Fruit fly (Drosophila melanogaster) ovary, adult (tissue): ENCODE measurements around the gene CG6277.

Experiments
- CG17801 ChIP-seq: fragments of 200-800 bp; optimal IDR thresholded peaks from 2 replicates; lab custom pipeline; 2019; ENCODE audit warnings: missing biosample characterization, mild to moderate bottlenecking, missing genetic modification characterization, moderate library complexity; ENCODE audit not compliant: partially characterized antibody

CG6277 gene

DNA sequence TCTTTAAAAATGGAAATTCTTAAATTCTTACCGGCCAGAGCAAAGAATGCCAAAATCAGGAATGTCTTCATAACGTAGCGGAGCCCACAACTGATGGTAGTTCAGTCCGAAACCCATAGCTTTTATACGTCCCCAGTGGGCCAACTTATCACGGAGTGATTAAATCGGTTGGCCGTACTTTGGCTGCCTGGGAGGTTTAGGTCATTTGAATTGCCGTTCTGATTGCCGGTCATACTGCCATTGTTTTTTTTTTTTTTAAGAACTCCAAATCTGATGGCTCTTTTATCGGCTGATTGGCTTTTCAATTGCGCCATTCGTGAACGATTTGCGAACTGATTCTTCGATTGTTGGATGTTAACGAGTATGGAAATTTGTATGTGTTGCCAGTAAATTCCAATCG lies at the start of gene CG6277:
TSS of gene CG6277 (minus strand) at position 101 of the 400 bp plus-strand sequence.
- TF ChIP-seq CG17801 (GFP tag; lab: Kevin White, UChicago) = no peak

DNA sequence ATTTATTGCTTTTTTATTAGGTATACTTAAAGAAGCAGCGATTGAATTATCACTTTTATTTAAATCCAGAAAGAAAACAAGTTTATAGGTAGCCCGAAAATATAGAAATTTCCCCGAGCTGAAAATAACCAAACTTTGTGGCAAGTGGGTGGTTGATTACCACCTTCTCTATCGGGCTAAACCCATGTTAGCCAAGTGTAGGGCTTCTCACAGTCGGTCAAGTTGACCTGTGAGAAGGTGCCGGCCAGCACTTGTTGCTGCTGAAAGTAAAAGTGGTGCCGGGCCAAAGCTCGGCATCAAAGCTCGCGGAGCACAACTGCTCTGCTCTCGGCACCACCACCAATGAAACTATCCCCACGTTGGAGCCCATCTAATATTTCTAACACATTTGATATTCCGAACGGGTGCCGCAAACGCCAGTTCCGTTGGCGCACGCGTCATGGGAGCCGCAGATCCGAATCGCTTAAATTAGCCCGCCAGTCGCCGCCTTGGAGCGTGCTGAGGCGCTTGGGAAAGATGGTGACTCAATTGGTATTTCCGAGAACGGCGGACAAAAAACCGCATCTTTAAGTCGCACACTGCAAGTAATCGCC lies 48.0 kb upstream of the CG6277 start:
- TF ChIP-seq CG17801 (GFP tag; lab: Kevin White, UChicago) = no peak

DNA sequence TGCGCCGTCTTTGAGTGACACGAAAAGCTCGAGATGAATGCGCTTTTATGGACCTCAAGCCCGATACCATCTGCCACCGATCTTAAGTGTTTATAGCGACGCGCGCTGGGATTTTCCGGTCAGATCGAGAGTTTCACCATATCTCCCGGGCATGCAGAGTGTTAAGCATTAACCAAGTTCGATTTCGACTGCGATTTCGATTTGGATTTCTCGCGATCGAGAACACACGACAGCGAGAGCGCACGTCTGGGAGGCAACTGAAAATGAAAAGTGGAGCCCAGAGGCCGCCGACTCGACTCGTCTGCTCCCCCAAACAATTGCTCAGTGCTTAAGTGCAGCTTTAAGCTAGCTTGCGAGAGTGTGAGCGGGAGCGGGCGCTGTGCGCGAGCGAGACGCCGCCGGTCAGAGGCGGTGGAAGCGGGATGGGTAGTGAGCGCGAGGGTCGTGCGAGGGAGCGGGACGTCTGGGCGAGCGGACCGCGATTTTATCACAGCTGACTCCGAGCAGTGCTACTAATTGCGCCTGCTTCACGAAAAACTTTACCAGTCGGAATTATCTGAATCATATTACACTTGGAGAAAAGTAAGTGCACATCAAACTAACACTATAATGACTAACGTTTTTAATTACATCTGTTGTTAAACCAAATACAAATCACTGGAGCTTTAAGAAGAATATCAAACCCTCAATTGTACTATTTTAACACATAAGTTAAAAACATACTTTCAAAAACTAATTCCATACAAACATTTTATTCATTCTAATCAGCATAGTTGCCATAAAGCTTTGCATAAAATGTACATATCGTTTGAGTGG lies 47.0 kb upstream of the CG6277 start, which contains the start of gene spz:
TSS of gene spz (minus strand) at position 261 of the 816 bp plus-strand sequence.
- peak; percentile 23 for TF ChIP-seq CG17801 (GFP tag; lab: Kevin White, UChicago)

DNA sequence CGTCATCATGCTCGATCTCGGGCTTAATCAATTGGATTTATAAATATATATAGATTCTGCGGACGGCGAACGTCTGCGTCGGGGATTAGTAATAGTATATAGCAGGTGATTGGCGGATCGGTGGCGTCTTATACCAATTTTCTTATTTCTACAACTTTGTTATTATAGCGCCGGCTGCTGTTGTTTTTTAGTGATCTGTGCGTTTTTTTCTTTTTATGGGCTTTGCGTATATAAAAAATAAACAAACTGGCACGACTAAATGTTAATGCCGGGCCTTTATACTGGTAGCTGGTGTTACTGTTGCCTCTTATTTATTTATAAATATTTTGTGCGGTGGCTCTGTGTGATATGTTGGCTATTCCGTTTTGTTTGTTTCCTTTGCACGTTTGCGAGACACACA lies 46.2 kb upstream of the CG6277 start:
- no peak for TF ChIP-seq CG17801 (GFP tag; lab: Kevin White, UChicago)

DNA sequence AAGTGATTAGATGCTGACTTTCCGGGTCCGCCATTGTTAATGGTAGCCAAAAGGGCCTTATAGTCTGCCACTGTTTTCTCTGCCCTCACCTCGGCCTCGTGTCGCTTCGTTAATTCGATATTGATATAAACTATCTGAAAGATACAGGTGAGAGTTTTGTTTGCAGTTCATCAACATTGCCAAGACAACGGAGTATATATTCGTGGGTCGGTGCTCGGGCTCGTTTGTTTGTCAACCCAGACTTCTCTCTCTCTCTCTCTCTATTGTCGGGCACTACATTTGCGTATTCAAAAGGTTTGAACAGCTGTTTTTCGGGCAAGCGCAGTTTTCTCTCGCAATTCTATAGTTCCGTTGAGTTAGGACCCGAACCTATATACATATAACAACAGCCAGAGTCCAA lies 44.3 kb upstream of the CG6277 start:
- no peak for TF ChIP-seq CG17801 (GFP tag; lab: Kevin White, UChicago)

dm6 chr3R:27065136-27065535 lies 42.1 kb upstream of the CG6277 start, which contains the start of gene CG43935:
Gene CG43935 (plus strand): TSS chr3R:27065436.
- TF ChIP-seq CG17801 (GFP tag; lab: Kevin White, UChicago) = no peak

DNA sequence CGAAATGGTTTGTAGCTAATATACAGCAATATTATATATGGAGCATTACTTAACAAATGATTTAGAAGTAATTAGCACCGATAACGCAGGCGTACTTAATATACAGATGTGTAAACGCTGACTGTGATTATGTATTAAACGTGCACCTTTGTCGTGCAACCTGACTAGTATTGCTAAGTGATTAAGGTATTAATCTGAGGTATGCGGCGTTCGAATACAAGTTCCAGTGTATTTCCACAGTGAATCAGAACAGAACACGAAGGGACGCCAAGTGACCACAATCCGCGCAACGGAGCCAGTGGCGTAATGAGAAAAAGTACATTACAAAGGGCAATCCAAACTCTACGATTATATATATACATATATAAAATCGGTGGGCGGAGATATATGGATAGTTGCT lies 41.1 kb upstream of the CG6277 start, which contains the start of gene Nep5:
TSS of gene Nep5 (minus strand) at position 101 of the 400 bp plus-strand sequence.
- TF ChIP-seq CG17801 (GFP tag; lab: Kevin White, UChicago) = no peak

DNA sequence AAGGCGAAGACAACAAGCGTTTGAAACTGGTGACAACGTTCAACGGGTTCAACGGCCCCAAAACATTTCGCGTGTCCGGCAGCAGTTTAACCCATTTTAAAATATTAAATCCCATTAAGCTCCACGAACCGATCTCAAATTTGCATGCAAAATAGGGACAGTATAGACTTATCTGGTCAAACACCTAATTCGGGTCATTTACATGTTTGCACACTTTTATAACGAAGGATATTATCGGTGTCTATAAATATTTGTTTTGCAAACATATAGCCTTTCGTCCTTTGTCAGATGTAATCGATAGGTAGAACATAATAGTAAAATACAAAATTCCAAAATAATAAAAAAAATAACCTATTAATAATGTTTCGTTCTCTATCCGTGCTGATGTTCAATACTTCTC lies 38.9 kb upstream of the CG6277 start, which contains the start of gene CG34292:
TSS of gene CG34292 (plus strand) at position 301 of the 400 bp plus-strand sequence.
- no peak for TF ChIP-seq CG17801 (GFP tag; lab: Kevin White, UChicago)

DNA sequence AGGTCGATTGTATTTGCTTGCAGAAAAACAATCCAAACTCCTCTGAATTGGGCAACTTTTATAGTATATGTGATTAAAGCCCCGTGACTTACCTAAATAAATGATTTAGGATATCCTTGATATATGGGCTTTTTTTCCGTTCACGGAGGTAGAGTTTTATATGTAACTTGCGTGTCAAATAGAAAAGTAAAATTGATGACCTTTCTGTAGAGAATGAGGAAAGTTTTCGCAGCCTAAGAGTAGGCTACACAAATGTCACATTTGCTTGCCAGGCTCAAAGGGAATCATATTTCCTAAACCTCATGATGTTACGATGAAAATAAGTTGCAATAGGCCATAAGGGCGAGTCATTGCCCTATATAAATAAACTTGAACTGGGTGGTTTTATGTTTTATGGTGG lies 33.1 kb upstream of the CG6277 start:
- TF ChIP-seq CG17801 (GFP tag; lab: Kevin White, UChicago) = no peak

dm6 chr3R:27049549-27049948 lies 26.5 kb upstream of the CG6277 start:
- no peak for TF ChIP-seq CG17801 (GFP tag; lab: Kevin White, UChicago)

DNA sequence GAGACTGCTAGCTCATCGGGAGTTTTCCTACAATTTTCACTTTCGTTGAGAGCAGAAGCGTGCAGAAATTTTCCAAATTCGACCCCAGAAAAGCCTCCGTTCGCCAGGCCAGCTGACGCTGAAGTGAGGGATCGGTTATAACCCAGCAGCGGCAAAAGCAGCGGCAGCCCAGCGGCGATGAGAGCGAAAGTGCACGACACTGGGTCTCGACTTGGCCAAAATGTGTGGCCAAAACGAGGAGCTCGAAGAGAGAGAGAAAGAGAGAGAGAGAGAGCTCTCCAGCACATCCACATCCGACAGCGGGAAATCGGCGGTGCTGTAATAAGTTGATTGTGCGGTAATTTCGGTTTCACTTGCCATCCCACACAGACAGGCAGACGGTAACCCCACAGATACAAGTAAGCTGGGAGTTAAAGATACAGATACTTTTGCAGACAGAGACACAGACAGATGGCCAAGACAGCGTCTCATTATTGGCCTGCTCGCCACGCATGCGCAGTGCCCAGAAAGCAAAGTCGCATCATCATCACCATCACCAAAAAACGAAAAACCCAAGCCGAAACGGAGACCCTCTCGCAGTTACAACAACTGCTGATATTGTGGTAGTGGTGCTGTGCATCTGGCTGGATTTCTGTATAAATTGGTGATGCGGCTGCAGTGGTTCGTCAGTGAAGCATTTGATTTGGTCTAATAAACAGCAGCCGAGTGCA lies 25.7 kb upstream of the CG6277 start, which contains the start of gene TwdlT:
TSS of gene TwdlT (plus strand) at position 660 of the 710 bp plus-strand sequence.
- TF ChIP-seq CG17801 (GFP tag; lab: Kevin White, UChicago) = no peak

dm6 chr3R:27040044-27040443 lies 17.0 kb upstream of the CG6277 start:
- no peak for TF ChIP-seq CG17801 (GFP tag; lab: Kevin White, UChicago)

- no peak for TF ChIP-seq CG17801 (GFP tag; lab: Kevin White, UChicago)
Measured at dm6 chr3R:27033935-27034334, 10.9 kb upstream of the CG6277 start.

DNA sequence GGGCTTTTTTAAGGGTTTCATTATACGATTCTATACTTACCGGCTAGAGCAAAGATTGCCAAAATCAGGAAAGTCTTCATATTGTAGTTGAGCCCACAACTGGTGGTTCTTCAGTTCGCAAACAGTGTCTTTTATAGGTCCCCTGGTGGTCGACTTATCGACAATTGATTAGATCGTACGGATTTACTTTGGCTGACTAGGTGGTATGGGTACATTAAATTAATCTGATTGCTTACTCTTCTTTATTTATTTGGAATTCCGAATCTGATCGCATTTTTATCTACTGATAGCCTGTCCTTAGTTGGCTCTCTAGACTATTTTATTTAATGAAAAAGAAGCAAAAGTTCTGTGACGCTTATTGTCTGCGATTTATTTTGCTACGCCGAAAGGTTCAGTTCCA lies 3.0 kb upstream of the CG6277 start, which contains the start of gene CG6271:
TSS of gene CG6271 (minus strand) at position 101 of the 400 bp plus-strand sequence.
- TF ChIP-seq CG17801 (GFP tag; lab: Kevin White, UChicago) = no peak

DNA sequence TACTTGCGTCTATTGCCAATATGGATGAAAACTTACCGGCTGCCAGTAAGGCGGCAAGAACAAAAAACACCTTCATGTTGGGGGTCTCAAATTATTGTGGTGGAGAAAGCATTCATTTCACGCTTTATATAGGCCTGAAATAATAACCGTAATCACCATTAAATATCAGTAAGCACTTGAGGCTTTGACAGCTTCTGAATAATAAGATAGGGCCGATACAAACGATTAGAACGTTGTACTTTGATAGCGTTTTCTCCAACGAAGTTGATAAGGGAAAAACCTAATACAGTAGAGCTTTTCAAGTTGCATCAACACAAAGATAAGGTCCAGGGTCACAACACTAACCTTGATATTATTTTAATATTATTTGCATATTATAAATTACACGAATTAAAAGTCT lies 1.7 kb downstream of the CG6277 start, which contains the start of gene CG6283:
TSS of gene CG6283 (minus strand) at position 101 of the 400 bp plus-strand sequence.
- TF ChIP-seq CG17801 (GFP tag; lab: Kevin White, UChicago) = no peak
